Worm (Caenorhabditis elegans) whole organism, L3 larva: ENCODE data around the gene srh-138.

ENCODE experiments used
- ceh-9 ChIP-seq: sonication (generic microtip); optimal IDR thresholded peaks from 2 replicates; lab custom pipeline; 2018; ENCODE audit warnings: missing biosample characterization, missing genetic modification characterization
- daf-12 ChIP-seq: fragments of 150-350 bp; optimal IDR thresholded peaks from 2 replicates; lab custom pipeline; 2014; ENCODE audit warnings: missing biosample characterization, missing genetic modification reagents, missing genetic modification characterization
- egl-5 ChIP-seq: fragments of 150-350 bp; optimal IDR thresholded peaks from 2 replicates; lab custom pipeline; 2017; ENCODE audit warnings: missing biosample characterization, missing genetic modification reagents, missing genetic modification characterization, inconsistent platforms
- hmg-11 ChIP-seq: sonication (generic microtip); optimal IDR thresholded peaks from 2 replicates; lab custom pipeline; 2016; ENCODE audit warnings: missing genetic modification characterization, missing compliant biosample characterization
- jun-1 ChIP-seq: fragments of 150-350 bp; optimal IDR thresholded peaks from 2 replicates; lab custom pipeline; 2014; ENCODE audit warnings: missing biosample characterization, missing genetic modification reagents, missing genetic modification characterization
- lsy-12 ChIP-seq: sonication (generic microtip); optimal IDR thresholded peaks from 2 replicates; lab custom pipeline; 2016; ENCODE audit warnings: mild to moderate bottlenecking, missing genetic modification characterization, missing compliant biosample characterization
- nfya-1 ChIP-seq: sonication (generic microtip); optimal IDR thresholded peaks from 2 replicates; lab custom pipeline; 2017; ENCODE audit warnings: missing genetic modification characterization, mild to moderate bottlenecking, missing compliant biosample characterization, antibody characterized with exemption, moderate library complexity; ENCODE audit not compliant: insufficient read depth
- nhr-11 ChIP-seq: fragments of 150-350 bp; optimal IDR thresholded peaks from 2 replicates; lab custom pipeline; 2014; ENCODE audit warnings: missing biosample characterization, missing genetic modification characterization
- nhr-237 ChIP-seq: fragments of 150-350 bp; optimal IDR thresholded peaks from 2 replicates; lab custom pipeline; 2014; ENCODE audit warnings: missing biosample characterization, missing genetic modification characterization
- nhr-43 ChIP-seq: sonication (generic microtip); optimal IDR thresholded peaks from 2 replicates; lab custom pipeline; 2016; ENCODE audit warnings: mild to moderate bottlenecking, missing genetic modification characterization, missing compliant biosample characterization; ENCODE audit not compliant: poor library complexity, severe bottlenecking
- sea-2 ChIP-seq: fragments of 150-350 bp; sonication (generic microtip); optimal IDR thresholded peaks from 4 replicates; lab custom pipeline; 2014; ENCODE audit warnings: missing biosample characterization, missing genetic modification reagents, missing genetic modification characterization
- skn-1 ChIP-seq: fragments of 150-350 bp; optimal IDR thresholded peaks from 2 replicates; lab custom pipeline; 2014; ENCODE audit warnings: missing biosample characterization, missing genetic modification characterization
- zag-1 ChIP-seq: fragments of 150-350 bp; optimal IDR thresholded peaks from 2 replicates; lab custom pipeline; 2014; ENCODE audit warnings: missing biosample characterization, missing genetic modification characterization
- ztf-11 ChIP-seq: fragments of 150-350 bp; optimal IDR thresholded peaks from 2 replicates; lab custom pipeline; 2014; ENCODE audit warnings: missing biosample characterization, missing genetic modification characterization

srh-138 gene

ce11 chrV:16420696-16421095 is 50.1 kb downstream of the srh-138 start, which contains the start of gene srw-48:
Gene srw-48 (plus strand): TSS chrV:16420996.
- TF ChIP-seq sea-2 (GFP tag; lab: Kevin White, UChicago) (no peak), nhr-11 (no peak), ztf-11 (tag; lab: Kevin White, UChicago) (no peak), nhr-237 (tag; lab: Kevin White, UChicago) (no peak), zag-1 (tag; lab: Kevin White, UChicago) (no peak), nhr-43 (no peak), daf-12 (tag; lab: Kevin White, UChicago) (no peak), lsy-12 (tag; lab: Kevin White, UChicago) (no peak)

- TF ChIP-seq sea-2 (GFP tag; lab: Kevin White, UChicago): no peak
- TF ChIP-seq lsy-12 (tag; lab: Kevin White, UChicago): no peak
- TF ChIP-seq skn-1: no peak
- TF ChIP-seq egl-5: no peak
- no peak for TF ChIP-seq jun-1
- TF ChIP-seq ceh-9 (tag; lab: Kevin White, UChicago): no peak
- TF ChIP-seq hmg-11: no peak
- TF ChIP-seq nfya-1: no peak
Observed at ce11 chrV:16419769-16420168, 51.0 kb downstream of the srh-138 start, which contains the start of gene F26D2.16. Gene F26D2.16 (minus strand): TSS chrV:16419869.
